Fruit fly (Drosophila melanogaster) Kc167 (cell line): ENCODE results near the gene CG14443.

Experiments used
- Myc ChIP-seq: fragments of >200 bp; optimal IDR thresholded peaks from 2 replicates; lab custom pipeline; 2017; ENCODE audit warnings: missing external identifiers
- Sin3A ChIP-seq: fragments of >200 bp; optimal IDR thresholded peaks from 2 replicates; lab custom pipeline; 2018; ENCODE audit warnings: missing external identifiers
- h ChIP-seq: fragments of >200 bp; optimal IDR thresholded peaks from 3 replicates; lab custom pipeline; 2018; ENCODE audit warnings: missing external identifiers
- insv ChIP-seq: fragments of >200 bp; optimal IDR thresholded peaks from 3 replicates; lab custom pipeline; 2018; ENCODE audit warnings: missing external identifiers
- psq ChIP-seq: fragments of >200 bp; optimal IDR thresholded peaks from 2 replicates; lab custom pipeline; 2017; ENCODE audit warnings: missing external identifiers
- ttk ChIP-seq: sonication (Bioruptor generic); optimal IDR thresholded peaks from 2 replicates; lab custom pipeline; 2017; ENCODE audit warnings: missing external identifiers

CG14443 gene

dm6 chrX:6633659-6634058 lies at the start of gene CG14443:
Gene CG14443 (plus strand): TSS chrX:6633959.
- no peak for TF ChIP-seq ttk
- TF ChIP-seq h = no peak
- no peak for TF ChIP-seq Myc (lab: Kevin White, UChicago)
- no peak for TF ChIP-seq psq (lab: Kevin White, UChicago)
- TF ChIP-seq insv (lab: Kevin White, UChicago) = no peak
- TF ChIP-seq Sin3A (lab: Kevin White, UChicago) = no peak

DNA sequence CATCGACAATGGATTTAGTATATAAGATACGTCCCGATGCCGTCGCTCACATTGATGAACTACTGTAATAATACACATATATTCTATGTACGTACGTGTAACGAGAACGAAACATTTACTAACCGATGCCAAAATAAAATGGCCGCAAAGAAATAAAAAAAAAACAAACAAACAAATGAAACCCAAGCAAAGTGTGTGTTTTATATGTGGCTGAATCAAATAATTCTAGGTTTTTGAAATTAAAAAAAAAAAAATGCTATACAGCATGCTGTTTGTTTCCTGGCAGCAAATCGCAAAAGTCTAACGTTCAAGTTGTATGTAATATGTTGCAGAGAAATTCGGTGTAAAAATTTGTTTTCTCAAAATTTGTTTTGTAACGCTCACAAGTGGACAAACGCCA lies 44.8 kb upstream of the CG14443 start, which contains the start of gene CG17717:
Gene CG17717 (plus strand): TSS at position 301 of the 400 bp plus-strand sequence.
- TF ChIP-seq h (no peak), psq (lab: Kevin White, UChicago) (no peak), Sin3A (lab: Kevin White, UChicago) (no peak), Myc (lab: Kevin White, UChicago) (no peak), insv (lab: Kevin White, UChicago) (no peak), ttk (no peak)

- TF ChIP-seq insv (lab: Kevin White, UChicago) = no peak
- TF ChIP-seq Myc (lab: Kevin White, UChicago) = no peak
- TF ChIP-seq h = no peak
- TF ChIP-seq ttk = no peak
- no peak for TF ChIP-seq Sin3A (lab: Kevin White, UChicago)
- no peak for TF ChIP-seq psq (lab: Kevin White, UChicago)
These were observed 43.0 kb upstream of the CG14443 start, which contains the start of gene Pat1 for dm6 chrX:6590681-6591289. Gene Pat1 (plus strand): TSS chrX:6590776.

- no peak for TF ChIP-seq psq (lab: Kevin White, UChicago)
- TF ChIP-seq Myc (lab: Kevin White, UChicago) = no peak
These were observed 41.7 kb upstream of the CG14443 start for dm6 chrX:6592093-6592492.

dm6 chrX:6592745-6593144 lies 41.0 kb upstream of the CG14443 start:
- TF ChIP-seq ttk (no peak), insv (lab: Kevin White, UChicago) (no peak), h (no peak), psq (lab: Kevin White, UChicago) (no peak), Myc (lab: Kevin White, UChicago) (no peak), Sin3A (lab: Kevin White, UChicago) (no peak)

- TF ChIP-seq ttk (no peak), Sin3A (lab: Kevin White, UChicago) (no peak), h (no peak), insv (lab: Kevin White, UChicago) (no peak), Myc (lab: Kevin White, UChicago) (no peak), psq (lab: Kevin White, UChicago) (no peak)
These were observed 37.0 kb upstream of the CG14443 start, which contains the start of gene APC7 for dm6 chrX:6596788-6597187. Gene APC7 (plus strand): TSS chrX:6597088.

- TF ChIP-seq Sin3A (lab: Kevin White, UChicago) = no peak
- no peak for TF ChIP-seq h
- no peak for TF ChIP-seq insv (lab: Kevin White, UChicago)
- no peak for TF ChIP-seq Myc (lab: Kevin White, UChicago)
- TF ChIP-seq ttk = no peak
- no peak for TF ChIP-seq psq (lab: Kevin White, UChicago)
These were observed 34.5 kb upstream of the CG14443 start for dm6 chrX:6599233-6599632.

dm6 chrX:6599880-6600279 lies 33.9 kb upstream of the CG14443 start, which contains the start of gene pigs:
Gene pigs (plus strand): TSS chrX:6600062.
- no peak for TF ChIP-seq Myc (lab: Kevin White, UChicago)
- TF ChIP-seq h = no peak
- no peak for TF ChIP-seq ttk
- TF ChIP-seq insv (lab: Kevin White, UChicago) = no peak
- TF ChIP-seq psq (lab: Kevin White, UChicago) = no peak
- no peak for TF ChIP-seq Sin3A (lab: Kevin White, UChicago)

- no peak for TF ChIP-seq Sin3A (lab: Kevin White, UChicago)
- TF ChIP-seq h = no peak
- TF ChIP-seq ttk = no peak
- TF ChIP-seq psq (lab: Kevin White, UChicago) = no peak
- TF ChIP-seq Myc (lab: Kevin White, UChicago) = no peak
- no peak for TF ChIP-seq insv (lab: Kevin White, UChicago)
These were observed 32.6 kb upstream of the CG14443 start for dm6 chrX:6601144-6601543.

DNA sequence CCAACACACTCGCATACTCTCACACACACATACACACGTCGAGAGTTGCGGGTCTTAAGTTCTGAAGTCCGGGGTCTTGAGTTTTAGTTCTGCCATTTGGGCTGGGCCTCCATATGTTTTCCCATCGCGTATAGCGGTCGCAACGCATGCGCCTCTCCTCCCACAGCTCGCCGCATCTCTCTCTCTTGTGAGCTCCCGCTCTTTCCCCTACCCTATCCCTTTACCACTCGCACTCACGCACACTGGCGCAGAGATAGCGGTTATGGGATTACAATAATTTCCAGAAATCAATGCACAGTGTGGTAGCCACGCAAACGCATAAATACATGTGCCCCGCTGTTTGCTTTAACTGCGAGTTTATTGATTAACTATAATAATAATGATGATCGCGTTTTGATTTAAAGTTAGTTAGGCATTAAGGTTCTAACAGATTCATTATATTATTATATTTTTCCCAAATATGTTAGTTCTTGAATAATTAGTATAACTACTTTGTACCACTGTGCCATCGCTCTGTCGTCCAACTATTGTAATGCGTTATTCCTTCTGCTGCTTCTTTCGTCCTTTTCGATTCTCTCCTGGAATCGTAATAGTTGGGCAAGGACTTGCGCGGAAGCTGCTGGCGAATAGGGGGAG lies 32.0 kb upstream of the CG14443 start:
- TF ChIP-seq ttk = no peak
- no peak for TF ChIP-seq Sin3A (lab: Kevin White, UChicago)
- TF ChIP-seq insv (lab: Kevin White, UChicago) = no peak
- TF ChIP-seq h = no peak
- no peak for TF ChIP-seq psq (lab: Kevin White, UChicago)
- no peak for TF ChIP-seq Myc (lab: Kevin White, UChicago)

DNA sequence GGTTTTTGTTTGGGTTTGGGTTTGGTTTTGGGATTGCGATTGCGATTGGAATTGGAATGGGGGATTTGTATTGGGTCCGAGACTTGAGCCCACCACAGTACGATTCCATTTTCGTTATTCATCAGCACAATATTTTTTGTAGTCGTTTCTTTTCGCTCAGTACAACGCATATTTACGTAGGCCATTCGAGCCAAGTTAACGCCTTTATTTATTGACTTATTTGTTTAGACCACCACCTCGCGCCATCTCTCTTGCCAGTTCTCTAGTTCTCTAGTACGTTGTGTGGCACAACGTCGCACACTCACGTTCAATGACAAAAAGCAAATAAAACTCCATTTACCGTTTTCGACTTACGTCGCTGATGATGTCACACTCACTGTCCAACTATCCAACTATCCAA lies 29.1 kb upstream of the CG14443 start:
- no peak for TF ChIP-seq h
- no peak for TF ChIP-seq Sin3A (lab: Kevin White, UChicago)
- no peak for TF ChIP-seq insv (lab: Kevin White, UChicago)
- no peak for TF ChIP-seq psq (lab: Kevin White, UChicago)
- TF ChIP-seq Myc (lab: Kevin White, UChicago) = no peak
- TF ChIP-seq ttk = no peak

- no peak for TF ChIP-seq insv (lab: Kevin White, UChicago)
- TF ChIP-seq ttk = no peak
- no peak for TF ChIP-seq h
- no peak for TF ChIP-seq Myc (lab: Kevin White, UChicago)
- TF ChIP-seq psq (lab: Kevin White, UChicago) = no peak
- TF ChIP-seq Sin3A (lab: Kevin White, UChicago) = no peak
These were observed 21.9 kb upstream of the CG14443 start for dm6 chrX:6611831-6612230.
